In genomic region chr2L:15113234-15113916, dm6 we compare ENCODE assay signal across 3 fruit fly cellular contexts.
A peak's percentile ranks its signal among the peaks of the same experiment; 100 is the strongest.
TF ChIP-seq lines count a peak whose summit lies in the region.

Gene stc (plus strand): TSS chr2L:15113480.

TF ChIP-seq in whole organism, adult, 20 proteins besides CTCF, POLR2A, EP300 and RAD21 (continued from another document):
- TF ChIP-seq Crg-1 (GFP tag; optimal IDR thresholded peaks at IDR 0.05; lab: Kevin White, UChicago): peak; percentile 0

TF ChIP-seq in whole organism, embryonic, 481 proteins besides CTCF, POLR2A, EP300 and RAD21 (continued from another document and continues in another):
- peak; percentile 67 for TF ChIP-seq caup (GFP tag; optimal IDR thresholded peaks at IDR 0.05; lab: Kevin White, UChicago; ENCODE audit: severe bottlenecking)
- no peak for TF ChIP-seq CG17912 (GFP tag; optimal IDR thresholded peaks at IDR 0.05; lab: Kevin White, UChicago)
- TF ChIP-seq CG32532 (GFP tag; IDR thresholded peaks at IDR 0.05; lab: Robert Waterston, UW): peak; percentile 66; the same call in 1 of the 2 replicates
- no peak for TF ChIP-seq CG17359 (tag; optimal IDR thresholded peaks at IDR 0.05; lab: Kevin White, UChicago)
- no peak for TF ChIP-seq CG17802 (tag; optimal IDR thresholded peaks at IDR 0.05; lab: Kevin White, UChicago)
- peak; percentile 55 for TF ChIP-seq grau (tag; optimal IDR thresholded peaks at IDR 0.05; lab: Kevin White, UChicago)
- TF ChIP-seq Optix (GFP tag; IDR thresholded peaks at IDR 0.05; lab: Robert Waterston, UW): no peak
- TF ChIP-seq CG12155 (GFP tag; optimal IDR thresholded peaks at IDR 0.05; lab: Kevin White, UChicago): peak; percentile 18
- TF ChIP-seq lmd (GFP tag; IDR thresholded peaks at IDR 0.05; lab: Robert Waterston, UW): no peak; the same call in 1 of the 2 replicates
- peak; percentile 85 for TF ChIP-seq Opbp (GFP tag; IDR thresholded peaks at IDR 0.05; lab: Robert Waterston, UW; ENCODE audit: partially characterized antibody)
- no peak for TF ChIP-seq eve (GFP tag; optimal IDR thresholded peaks at IDR 0.05; lab: Kevin White, UChicago)
- TF ChIP-seq lola (GFP tag; optimal IDR thresholded peaks at IDR 0.05; lab: Kevin White, UChicago): no peak
- TF ChIP-seq CG34224 (GFP tag; IDR thresholded peaks at IDR 0.05; lab: Robert Waterston, UW; ENCODE audit: partially characterized antibody): peak; percentile 65
- peak; percentile 15 for TF ChIP-seq CG34376 (GFP tag; optimal IDR thresholded peaks at IDR 0.05; lab: Kevin White, UChicago)
- peak; percentile 89 for TF ChIP-seq Ets97D (GFP tag; optimal IDR thresholded peaks at IDR 0.05; lab: Kevin White, UChicago)
- TF ChIP-seq CG2120 (GFP tag; optimal IDR thresholded peaks at IDR 0.05; lab: Kevin White, UChicago): peak; percentile 69
- TF ChIP-seq vfl (GFP tag; optimal IDR thresholded peaks at IDR 0.05; lab: Kevin White, UChicago): peak; percentile 10
- no peak for TF ChIP-seq CG8765 (GFP tag; IDR thresholded peaks at IDR 0.05; lab: Robert Waterston, UW)
- no peak for TF ChIP-seq gcm2 (GFP tag; optimal IDR thresholded peaks at IDR 0.05; lab: Kevin White, UChicago)
- no peak for TF ChIP-seq CG7357 (GFP tag; IDR thresholded peaks at IDR 0.05; lab: Robert Waterston, UW)
- TF ChIP-seq Fer1 (GFP tag; optimal IDR thresholded peaks at IDR 0.05; lab: Kevin White, UChicago): no peak
- peak; percentile 73 for TF ChIP-seq gfzf (GFP tag; optimal IDR thresholded peaks at IDR 0.05; lab: Kevin White, UChicago)
- peak; percentile 80 for TF ChIP-seq CG42726 (GFP tag; IDR thresholded peaks at IDR 0.05; lab: Robert Waterston, UW; ENCODE audit: partially characterized antibody)
- TF ChIP-seq CG14965 (GFP tag; optimal IDR thresholded peaks at IDR 0.05; lab: Kevin White, UChicago; ENCODE audit: borderline replicate concordance): no peak
- peak; percentile 91 for TF ChIP-seq CG1603 (tag; optimal IDR thresholded peaks at IDR 0.05; lab: Kevin White, UChicago)
- peak; percentile 32 for TF ChIP-seq CG9876 (GFP tag; optimal IDR thresholded peaks at IDR 0.05; lab: Kevin White, UChicago)
- TF ChIP-seq CG4854 (GFP tag; optimal IDR thresholded peaks at IDR 0.05; lab: Kevin White, UChicago): peak; percentile 37
- no peak for TF ChIP-seq sd (tag; optimal IDR thresholded peaks at IDR 0.05; lab: Kevin White, UChicago)
- peak; percentile 35 for TF ChIP-seq CG9817 (tag; optimal IDR thresholded peaks at IDR 0.05; lab: Kevin White, UChicago)
- TF ChIP-seq HHEX (GFP tag; optimal IDR thresholded peaks at IDR 0.05; lab: Kevin White, UChicago): peak; percentile 2
- peak; percentile 32 for TF ChIP-seq az2 (GFP tag; optimal IDR thresholded peaks at IDR 0.05; lab: Kevin White, UChicago)
- no peak for TF ChIP-seq ems (GFP tag; optimal IDR thresholded peaks at IDR 0.05; lab: Kevin White, UChicago)
- TF ChIP-seq row (GFP tag; IDR thresholded peaks at IDR 0.05; lab: Robert Waterston, UW): peak; percentile 43; the same call in 1 of the 3 replicates
- TF ChIP-seq Dip2 (GFP tag; IDR thresholded peaks at IDR 0.05; lab: Robert Waterston, UW): peak; percentile 71; the same call in 1 of the 2 replicates
- TF ChIP-seq Myb (GFP tag; optimal IDR thresholded peaks at IDR 0.05; lab: Kevin White, UChicago): peak; percentile 92
- TF ChIP-seq CG11398 (GFP tag; optimal IDR thresholded peaks at IDR 0.05; lab: Kevin White, UChicago): peak; percentile 20
- peak; percentile 46 for TF ChIP-seq nmo (GFP tag; optimal IDR thresholded peaks at IDR 0.05; lab: Kevin White, UChicago)
- TF ChIP-seq emc (GFP tag; optimal IDR thresholded peaks at IDR 0.05; lab: Kevin White, UChicago): no peak
- TF ChIP-seq Scr (GFP tag; IDR thresholded peaks at IDR 0.05; lab: Robert Waterston, UW; ENCODE audit: partially characterized antibody): peak; percentile 69
- TF ChIP-seq pnt (GFP tag; optimal IDR thresholded peaks at IDR 0.05; lab: Kevin White, UChicago): peak; percentile 44
- peak; percentile 14 for TF ChIP-seq luna (GFP tag; optimal IDR thresholded peaks at IDR 0.05; lab: Kevin White, UChicago)
- TF ChIP-seq Pdp1 (GFP tag; optimal IDR thresholded peaks at IDR 0.05; lab: Kevin White, UChicago): peak; percentile 40 to 80
- no peak for TF ChIP-seq Six4 (GFP tag; optimal IDR thresholded peaks at IDR 0.05; lab: Kevin White, UChicago)
- peak; percentile 29 for TF ChIP-seq repo (GFP tag; optimal IDR thresholded peaks at IDR 0.05; lab: Kevin White, UChicago)
- no peak for TF ChIP-seq BtbVII (GFP tag; optimal IDR thresholded peaks at IDR 0.05; lab: Kevin White, UChicago)
- no peak for TF ChIP-seq Kr (GFP tag; optimal IDR thresholded peaks at IDR 0.05; lab: Kevin White, UChicago)
- no peak for TF ChIP-seq esg (GFP tag; conservative IDR thresholded peaks at IDR 0.05; lab: Robert Waterston, UW)
- TF ChIP-seq nerfin-2 (GFP tag; IDR thresholded peaks at IDR 0.05; lab: Robert Waterston, UW; ENCODE audit: partially characterized antibody): 0 out of 2 replicates have a peak, but pooled peaks have one; percentile 60
- TF ChIP-seq CG15011 (GFP tag; optimal IDR thresholded peaks at IDR 0.05; lab: Kevin White, UChicago): no peak
- no peak for TF ChIP-seq Fer3 (tag; optimal IDR thresholded peaks at IDR 0.05; lab: Kevin White, UChicago)
- TF ChIP-seq CG13894 (tag; optimal IDR thresholded peaks at IDR 0.05; lab: Kevin White, UChicago): no peak
- TF ChIP-seq CG17361 (GFP tag; IDR thresholded peaks at IDR 0.05; lab: Robert Waterston, UW): no peak
- TF ChIP-seq CG10366 (GFP tag; IDR thresholded peaks at IDR 0.05; lab: Robert Waterston, UW): 0 out of 2 replicates have a peak, but pooled peaks have one; percentile 26
- TF ChIP-seq gem (tag; optimal IDR thresholded peaks at IDR 0.05; lab: Kevin White, UChicago): no peak
- peak; percentile 29 for TF ChIP-seq bigmax (GFP tag; optimal IDR thresholded peaks at IDR 0.05; lab: Kevin White, UChicago)
- no peak for TF ChIP-seq yki (optimal IDR thresholded peaks at IDR 0.05; lab: Kevin White, UChicago)
- TF ChIP-seq CG1832 (GFP tag; optimal IDR thresholded peaks at IDR 0.05; lab: Kevin White, UChicago): no peak
- peak; percentile 9 for TF ChIP-seq gro (GFP tag; optimal IDR thresholded peaks at IDR 0.05; lab: Kevin White, UChicago)
- peak; percentile 50 for TF ChIP-seq lab (GFP tag; optimal IDR thresholded peaks at IDR 0.05; lab: Kevin White, UChicago)
- TF ChIP-seq Mes4 (GFP tag; optimal IDR thresholded peaks at IDR 0.05; lab: Kevin White, UChicago): peak; percentile 12
- TF ChIP-seq bcd (GFP tag; optimal IDR thresholded peaks at IDR 0.05; lab: Kevin White, UChicago): peak; percentile 41
- TF ChIP-seq Adf1 (GFP tag; IDR thresholded peaks at IDR 0.05; lab: Robert Waterston, UW): no peak
- peak; percentile 61 for TF ChIP-seq CoRest (tag; optimal IDR thresholded peaks at IDR 0.05; lab: Kevin White, UChicago)
- no peak for TF ChIP-seq ATbp (GFP tag; optimal IDR thresholded peaks at IDR 0.05; lab: Kevin White, UChicago)

TF ChIP-seq in whole organism, prepupa, 60 proteins besides CTCF, POLR2A, EP300 and RAD21 (continued from another document):
- TF ChIP-seq CG11294 (GFP tag; IDR thresholded peaks at IDR 0.05; lab: Robert Waterston, UW): no peak
- TF ChIP-seq Hr4 (GFP tag; optimal IDR thresholded peaks at IDR 0.05; lab: Kevin White, UChicago): peak; percentile 13
- peak; percentile 51 for TF ChIP-seq Hr39 (GFP tag; optimal IDR thresholded peaks at IDR 0.05; lab: Kevin White, UChicago)
- peak; percentile 60 for TF ChIP-seq Blimp-1 (GFP tag; optimal IDR thresholded peaks at IDR 0.05; lab: Kevin White, UChicago)
- TF ChIP-seq OdsH (GFP tag; optimal IDR thresholded peaks at IDR 0.05; lab: Kevin White, UChicago): no peak
- peak; percentile 30 for TF ChIP-seq Eip75B (GFP tag; optimal IDR thresholded peaks at IDR 0.05; lab: Kevin White, UChicago)
- TF ChIP-seq eg (GFP tag; IDR thresholded peaks at IDR 0.05; lab: Robert Waterston, UW): no peak
- no peak for TF ChIP-seq vri (GFP tag; optimal IDR thresholded peaks at IDR 0.05; lab: Kevin White, UChicago)
- peak; percentile 6 for TF ChIP-seq Smox (GFP tag; optimal IDR thresholded peaks at IDR 0.05; lab: Kevin White, UChicago)
- TF ChIP-seq CG10669 (GFP tag; optimal IDR thresholded peaks at IDR 0.05; lab: Kevin White, UChicago): no peak
- TF ChIP-seq CG31627 (GFP tag; optimal IDR thresholded peaks at IDR 0.05; lab: Kevin White, UChicago): peak; percentile 18
- no peak for TF ChIP-seq Sox14 (GFP tag; optimal IDR thresholded peaks at IDR 0.05; lab: Kevin White, UChicago)
- no peak for TF ChIP-seq CG16779 (tag; optimal IDR thresholded peaks at IDR 0.05; lab: Kevin White, UChicago)
- TF ChIP-seq CG6276 (GFP tag; optimal IDR thresholded peaks at IDR 0.05; lab: Kevin White, UChicago): no peak
- no peak for TF ChIP-seq CG34406 (GFP tag; optimal IDR thresholded peaks at IDR 0.05; lab: Kevin White, UChicago)
- TF ChIP-seq CG11902 (GFP tag; optimal IDR thresholded peaks at IDR 0.05; lab: Kevin White, UChicago): no peak
- no peak for TF ChIP-seq net (GFP tag; optimal IDR thresholded peaks at IDR 0.05; lab: Kevin White, UChicago)
- TF ChIP-seq lz (GFP tag; optimal IDR thresholded peaks at IDR 0.05; lab: Kevin White, UChicago): peak; percentile 12
- TF ChIP-seq Sox102F (GFP tag; optimal IDR thresholded peaks at IDR 0.05; lab: Kevin White, UChicago): peak; percentile 23
- no peak for TF ChIP-seq CG6808 (GFP tag; optimal IDR thresholded peaks at IDR 0.05; lab: Kevin White, UChicago)
- TF ChIP-seq esn (GFP tag; optimal IDR thresholded peaks at IDR 0.05; lab: Kevin White, UChicago): no peak
- peak; percentile 36 for TF ChIP-seq pdm3 (GFP tag; optimal IDR thresholded peaks at IDR 0.05; lab: Kevin White, UChicago)
- TF ChIP-seq Eip78C (GFP tag; lab: Kevin White, UChicago): peak; percentile 80
- TF ChIP-seq achi (GFP tag; optimal IDR thresholded peaks at IDR 0.05; lab: Kevin White, UChicago): no peak
- no peak for TF ChIP-seq spab (GFP tag; optimal IDR thresholded peaks at IDR 0.05; lab: Kevin White, UChicago)
